Fruit fly (Drosophila melanogaster): ENCODE results near the gene CG14989.
A peak's percentile ranks its signal among the peaks of the same experiment; 100 is the strongest.

CG14989 gene

DNA sequence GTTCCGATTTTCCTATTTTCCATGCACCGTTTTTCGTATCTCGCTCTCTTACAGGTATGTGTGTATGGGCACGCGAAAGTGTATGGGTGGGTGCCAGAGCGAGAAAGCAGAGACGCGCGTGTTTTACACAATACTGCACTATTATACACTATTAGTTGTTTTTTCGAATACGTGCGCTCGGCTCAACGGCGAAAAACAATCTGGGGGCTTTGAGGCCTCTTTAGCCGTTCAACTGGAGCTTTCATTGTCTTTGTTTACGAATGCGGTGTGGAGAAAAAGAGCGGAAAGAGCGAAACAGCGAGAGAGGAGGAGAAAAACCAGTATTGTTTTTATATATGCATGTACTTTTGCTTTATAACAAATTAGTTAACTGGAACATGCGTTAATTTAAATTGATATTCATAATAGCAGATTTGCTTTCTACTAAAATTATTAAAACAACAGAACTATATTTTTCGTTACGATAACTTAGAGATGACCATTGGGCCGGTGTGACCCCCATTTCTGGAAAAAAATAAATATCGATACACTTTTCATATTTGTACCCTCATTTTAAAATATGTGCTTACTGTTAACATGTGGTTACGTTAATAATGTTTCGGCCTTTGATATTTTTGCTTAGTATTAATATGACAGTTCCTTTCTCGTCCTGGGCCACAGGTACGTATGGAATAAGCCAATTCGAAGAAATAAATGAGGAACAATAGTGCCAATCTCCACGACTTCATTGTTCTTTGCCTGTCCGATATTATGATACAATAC, 15.3 kb downstream of the CG14989 start, which contains the start of gene CG14995 (continued):
- TF ChIP-seq bab2 (GFP tag; optimal IDR thresholded peaks at IDR 0.05) (no peak), Spps (tag; optimal IDR thresholded peaks at IDR 0.05) (no peak), danr (GFP tag; IDR thresholded peaks at IDR 0.05) (no peak), chn (GFP tag; optimal IDR thresholded peaks at IDR 0.05) (no peak), slp2 (GFP tag; optimal IDR thresholded peaks at IDR 0.05) (no peak), CG14965 (GFP tag; optimal IDR thresholded peaks at IDR 0.05; ENCODE audit: borderline replicate concordance) (no peak), PHDP (tag; optimal IDR thresholded peaks at IDR 0.05) (peak; percentile 50), gem (tag; optimal IDR thresholded peaks at IDR 0.05) (no peak), CG8089 (GFP tag; optimal IDR thresholded peaks at IDR 0.05) (no peak), trem (tag; optimal IDR thresholded peaks at IDR 0.05) (no peak), grn (GFP tag; optimal IDR thresholded peaks at IDR 0.05) (no peak), MBD-R2 (GFP tag; IDR thresholded peaks at IDR 0.05) (0 out of 2 replicates have a peak, but pooled peaks have one; percentile 21), toy (GFP tag; IDR thresholded peaks at IDR 0.05) (no peak), Side (GFP tag; optimal IDR thresholded peaks at IDR 0.05) (no peak), CG13287 (GFP tag; IDR thresholded peaks at IDR 0.05; ENCODE audit: partially characterized antibody) (peak; percentile 69), odd (GFP tag; optimal IDR thresholded peaks at IDR 0.05) (peak; percentile 14), CG2875 (GFP tag; optimal IDR thresholded peaks at IDR 0.05) (no peak), Dll (GFP tag; IDR thresholded peaks at IDR 0.05; ENCODE audit: partially characterized antibody) (peak; percentile 74), aop (GFP tag; IDR thresholded peaks at IDR 0.05) (no peak), Hsf (GFP tag; optimal IDR thresholded peaks at IDR 0.05) (no peak), Ets97D (GFP tag; optimal IDR thresholded peaks at IDR 0.05) (peak; percentile 2), grau (tag; optimal IDR thresholded peaks at IDR 0.05) (peak; percentile 9), slou (GFP tag; optimal IDR thresholded peaks at IDR 0.05) (no peak), slbo (GFP tag; IDR thresholded peaks at IDR 0.05) (peak; percentile 41), Hey (tag; optimal IDR thresholded peaks at IDR 0.05) (no peak), CG3163 (GFP tag; optimal IDR thresholded peaks at IDR 0.05) (peak; percentile 31), Xrp1 (GFP tag; IDR thresholded peaks at IDR 0.05) (no peak), Sox102F (GFP tag; optimal IDR thresholded peaks at IDR 0.05) (no peak), CG31441 (GFP tag; IDR thresholded peaks at IDR 0.05) (no peak), Bgb (GFP tag; IDR thresholded peaks at IDR 0.05; ENCODE audit: partially characterized antibody) (peak; percentile 70), CG34422 (GFP tag; IDR thresholded peaks at IDR 0.05) (peak; percentile 75; the same call in 1 of the 3 replicates), trh (GFP tag; optimal IDR thresholded peaks at IDR 0.05) (no peak), Lim3 (GFP tag; IDR thresholded peaks at IDR 0.05) (no peak), CG16779 (GFP tag; IDR thresholded peaks at IDR 0.05) (no peak), CG4617 (GFP tag; optimal IDR thresholded peaks at IDR 0.05; ENCODE audit: borderline replicate concordance) (peak; percentile 41), ato (GFP tag; IDR thresholded peaks at IDR 0.05; ENCODE audit: partially characterized antibody) (peak; percentile 33; the same call in 1 of the 2 replicates), HHEX (GFP tag; optimal IDR thresholded peaks at IDR 0.05) (peak; percentile 7), CG34224 (GFP tag; IDR thresholded peaks at IDR 0.05; ENCODE audit: partially characterized antibody) (peak; percentile 28; the same call in 2 of the 3 replicates), Doc2 (GFP tag; IDR thresholded peaks at IDR 0.05) (no peak), onecut (GFP tag; IDR thresholded peaks at IDR 0.05) (no peak), croc (GFP tag; conservative IDR thresholded peaks at IDR 0.05) (no peak), CG18011 (GFP tag; optimal IDR thresholded peaks at IDR 0.05) (no peak), C15 (GFP tag; IDR thresholded peaks at IDR 0.05) (no peak), stc (GFP tag; IDR thresholded peaks at IDR 0.05) (no peak; the same call in 1 of the 2 replicates), Sin3A (optimal IDR thresholded peaks at IDR 0.05) (no peak), tx (GFP tag; optimal IDR thresholded peaks at IDR 0.05) (no peak), Fer1 (GFP tag; optimal IDR thresholded peaks at IDR 0.05) (peak; percentile 72), CG6654 (GFP tag; optimal IDR thresholded peaks at IDR 0.05) (no peak), Ets65A (GFP tag) (no peak), Asciz (GFP tag; optimal IDR thresholded peaks at IDR 0.05) (no peak)

Data from whole organism, embryonic.